Fruit fly (Drosophila melanogaster): Measurements from ENCODE around the gene CG10713.

The CG10713 gene

DNA sequence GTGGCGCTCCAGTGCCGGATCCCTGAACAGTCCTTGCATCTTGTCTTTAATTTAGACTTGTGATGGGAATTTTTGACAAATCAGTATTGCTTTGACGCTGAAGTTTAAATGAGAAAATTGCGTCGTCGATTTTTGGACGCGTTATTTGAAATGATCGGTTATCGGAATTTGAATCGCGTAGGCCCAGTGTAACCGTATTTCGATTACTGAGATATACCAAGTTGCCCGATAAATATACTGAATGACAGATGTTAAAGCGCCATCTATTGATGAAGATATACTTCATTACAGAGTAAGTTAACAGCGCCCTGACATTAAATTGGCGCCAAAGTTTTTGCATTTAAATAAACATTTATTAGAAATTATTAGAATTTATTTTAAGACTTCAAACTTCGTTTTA lies 45.2 kb downstream of the CG10713 start, which contains the start of gene Poc1:
TSS of gene Poc1 (minus strand) at position 173 of the 400 bp plus-strand sequence.
- TF ChIP-seq br (GFP tag; optimal IDR thresholded peaks at IDR 0.05) (no peak), Rel (GFP tag; optimal IDR thresholded peaks at IDR 0.05) (no peak), Rel (tag; optimal IDR thresholded peaks at IDR 0.05) (no peak), Mio (GFP tag; optimal IDR thresholded peaks at IDR 0.05) (no peak), Hnf4 (GFP tag; optimal IDR thresholded peaks at IDR 0.05) (no peak), Sp1 (GFP tag; optimal IDR thresholded peaks at IDR 0.05) (no peak), Dfd (GFP tag; optimal IDR thresholded peaks at IDR 0.05) (no peak), jim (GFP tag; optimal IDR thresholded peaks at IDR 0.05) (no peak), dl (GFP tag; optimal IDR thresholded peaks at IDR 0.05; ENCODE audit: insufficient read depth in 1 of 2, partially characterized antibody in 2 of 2) (no peak), GATAd (GFP tag; optimal IDR thresholded peaks at IDR 0.05) (no peak), Jra (GFP tag; optimal IDR thresholded peaks at IDR 0.05) (no peak), Hr78 (GFP tag; optimal IDR thresholded peaks at IDR 0.05) (no peak), h (GFP tag; optimal IDR thresholded peaks at IDR 0.05) (no peak), sage (GFP tag; optimal IDR thresholded peaks at IDR 0.05) (no peak), CrebA (GFP tag; optimal IDR thresholded peaks at IDR 0.05; ENCODE audit: borderline replicate concordance) (no peak)

DNA sequence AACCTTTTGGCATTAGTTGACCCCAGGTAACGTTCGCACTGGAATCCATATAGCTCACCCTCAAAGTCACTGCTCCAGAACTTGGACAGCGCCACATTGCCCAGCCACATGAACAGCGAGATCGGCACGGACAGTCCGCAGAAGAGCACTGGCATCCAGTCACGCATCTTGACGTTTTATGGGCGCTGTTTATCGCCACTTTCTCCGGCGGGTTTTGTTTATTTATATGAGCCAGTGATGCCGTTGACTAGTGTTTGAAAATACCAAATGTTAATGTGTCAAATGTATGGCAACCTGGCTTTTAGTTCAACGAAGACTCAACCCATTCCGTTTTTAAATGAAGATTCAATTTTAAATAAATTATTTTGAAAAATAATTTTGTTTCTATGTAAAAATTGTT lies 47.4 kb downstream of the CG10713 start, which contains the start of gene CG10171:
TSS of gene CG10171 (minus strand) at position 300 of the 400 bp plus-strand sequence.
- peak; percentile 20 for TF ChIP-seq Myc (optimal IDR thresholded peaks at IDR 0.05)
- no peak for TF ChIP-seq foxo (GFP tag; optimal IDR thresholded peaks at IDR 0.05)

DNA sequence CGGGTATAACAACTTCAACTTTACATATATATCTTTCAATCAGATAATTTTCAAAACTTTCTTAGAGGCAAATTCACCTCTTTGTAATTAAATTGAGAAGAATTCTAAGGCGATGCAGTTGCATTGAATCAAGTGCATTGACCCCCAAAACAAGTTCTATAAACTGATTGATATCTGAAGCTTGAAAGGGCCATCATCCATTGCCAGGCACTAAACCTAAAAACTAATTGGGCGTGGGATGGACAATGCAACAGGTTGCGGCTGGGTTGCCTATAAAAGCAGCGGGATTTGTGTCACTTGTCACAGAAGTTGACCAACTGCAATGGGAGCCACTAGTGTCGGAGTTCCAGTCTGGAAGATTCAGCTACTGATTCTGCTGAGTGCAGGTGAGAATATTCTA lies 50.5 kb downstream of the CG10713 start, which contains the start of gene CG14110:
TSS of gene CG14110 (plus strand) at position 301 of the 400 bp plus-strand sequence.
- no peak for TF ChIP-seq dl (GFP tag; optimal IDR thresholded peaks at IDR 0.05; ENCODE audit: insufficient read depth in 1 of 2, partially characterized antibody in 2 of 2)
- no peak for TF ChIP-seq sv (GFP tag; optimal IDR thresholded peaks at IDR 0.05)
- no peak for TF ChIP-seq Vsx2 (GFP tag; optimal IDR thresholded peaks at IDR 0.05; ENCODE audit: partially characterized antibody)
- no peak for TF ChIP-seq Hnf4 (GFP tag; optimal IDR thresholded peaks at IDR 0.05)
- no peak for TF ChIP-seq h (GFP tag; optimal IDR thresholded peaks at IDR 0.05)
- no peak for TF ChIP-seq foxo (GFP tag; optimal IDR thresholded peaks at IDR 0.05)
- no peak for TF ChIP-seq br (GFP tag; optimal IDR thresholded peaks at IDR 0.05)
- no peak for TF ChIP-seq CrebA (GFP tag; optimal IDR thresholded peaks at IDR 0.05; ENCODE audit: borderline replicate concordance)
- TF ChIP-seq OdsH (GFP tag; optimal IDR thresholded peaks at IDR 0.05), result no peak
- TF ChIP-seq Myc (optimal IDR thresholded peaks at IDR 0.05), result no peak

- TF ChIP-seq Dif (GFP tag; optimal IDR thresholded peaks at IDR 0.05; ENCODE audit: partially characterized antibody) (no peak), woc (GFP tag; optimal IDR thresholded peaks at IDR 0.05) (no peak)
Measured at dm6 chr3L:13382061-13382815, 52.8 kb downstream of the CG10713 start, which contains the start of gene ImpL1. Gene ImpL1 (plus strand): TSS chr3L:13382765.

dm6 chr3L:13381160-13381559 lies 53.9 kb downstream of the CG10713 start, which contains the start of gene CG14107:
Gene CG14107 (minus strand): TSS chr3L:13381346.
- no peak for TF ChIP-seq CrebA (GFP tag; optimal IDR thresholded peaks at IDR 0.05; ENCODE audit: borderline replicate concordance)
- TF ChIP-seq rgr (GFP tag; optimal IDR thresholded peaks at IDR 0.05), result no peak
- TF ChIP-seq pan (optimal IDR thresholded peaks at IDR 0.05), result no peak
- no peak for TF ChIP-seq foxo (GFP tag; optimal IDR thresholded peaks at IDR 0.05)
- TF ChIP-seq dsf (GFP tag; optimal IDR thresholded peaks at IDR 0.05; ENCODE audit: borderline replicate concordance), result no peak
- TF ChIP-seq ey (GFP tag; optimal IDR thresholded peaks at IDR 0.05), result no peak
- TF ChIP-seq Abd-B (GFP tag; optimal IDR thresholded peaks at IDR 0.05), result no peak
- no peak for TF ChIP-seq Myc (optimal IDR thresholded peaks at IDR 0.05)
- no peak for TF ChIP-seq sv (GFP tag; optimal IDR thresholded peaks at IDR 0.05)
- no peak for TF ChIP-seq brk (GFP tag; optimal IDR thresholded peaks at IDR 0.05)
- TF ChIP-seq jim (GFP tag; optimal IDR thresholded peaks at IDR 0.05), result no peak
- TF ChIP-seq Mio (GFP tag; optimal IDR thresholded peaks at IDR 0.05), result no peak
- no peak for TF ChIP-seq Vsx2 (GFP tag; optimal IDR thresholded peaks at IDR 0.05; ENCODE audit: partially characterized antibody)

Data from whole organism, wandering third instar larva.